Worm (Caenorhabditis elegans) whole organism, midembryonic: ENCODE measurements around the gene F20B6.5.

Source experiments
- T22C8.4 ChIP-seq: fragments of 200-800 bp; sonication (Bioruptor generic); IDR thresholded peaks from 2 replicates; pipeline ENCODE4 v1.3.6; 2022; ENCODE audit warnings: missing genetic modification characterization, missing compliant biosample characterization
- cog-1 ChIP-seq: sonication (generic microtip); optimal IDR thresholded peaks from 2 replicates; lab custom pipeline; 2016; ENCODE audit warnings: missing genetic modification characterization, missing compliant biosample characterization
- flt-1 ChIP-seq: fragments of 200-800 bp; sonication (Bioruptor generic); IDR thresholded peaks from 2 replicates; pipeline ENCODE4 v1.3.6; 2022; ENCODE audit warnings: missing genetic modification characterization, missing compliant biosample characterization
- klf-2 ChIP-seq: fragments of 200-800 bp; sonication (Bioruptor generic); conservative IDR thresholded peaks from 2 replicates; pipeline ENCODE4 v1.3.6; 2022; ENCODE audit warnings: missing genetic modification reagents, missing genetic modification characterization, missing compliant biosample characterization
- med-1 ChIP-seq: sonication (generic microtip); optimal IDR thresholded peaks from 2 replicates; lab custom pipeline; 2017; ENCODE audit warnings: missing genetic modification characterization, mild to moderate bottlenecking, missing compliant biosample characterization, antibody characterized with exemption, missing genetic modification reagents; ENCODE audit not compliant: insufficient read depth
- ref-1 ChIP-seq: fragments of 200-800 bp; sonication (Bioruptor generic); conservative IDR thresholded peaks from 2 replicates; pipeline ENCODE4 v1.3.6; 2022; ENCODE audit warnings: missing genetic modification reagents, missing genetic modification characterization, missing compliant biosample characterization
- tab-1 ChIP-seq: fragments of 200-800 bp; sonication (Bioruptor generic); IDR thresholded peaks from 2 replicates; pipeline ENCODE4 v1.3.6; 2022; ENCODE audit warnings: missing genetic modification characterization, missing compliant biosample characterization
- ztf-23 ChIP-seq: fragments of 200-800 bp; sonication (Bioruptor generic); IDR thresholded peaks from 2 replicates; pipeline ENCODE4 v1.3.6; 2022; ENCODE audit warnings: missing genetic modification reagents, missing genetic modification characterization, missing compliant biosample characterization
- ztf-29 ChIP-seq: fragments of 200-800 bp; sonication (Bioruptor generic); IDR thresholded peaks from 2 replicates; pipeline ENCODE4 v1.3.6; 2022; ENCODE audit warnings: missing genetic modification reagents, missing genetic modification characterization, missing compliant biosample characterization

DNA sequence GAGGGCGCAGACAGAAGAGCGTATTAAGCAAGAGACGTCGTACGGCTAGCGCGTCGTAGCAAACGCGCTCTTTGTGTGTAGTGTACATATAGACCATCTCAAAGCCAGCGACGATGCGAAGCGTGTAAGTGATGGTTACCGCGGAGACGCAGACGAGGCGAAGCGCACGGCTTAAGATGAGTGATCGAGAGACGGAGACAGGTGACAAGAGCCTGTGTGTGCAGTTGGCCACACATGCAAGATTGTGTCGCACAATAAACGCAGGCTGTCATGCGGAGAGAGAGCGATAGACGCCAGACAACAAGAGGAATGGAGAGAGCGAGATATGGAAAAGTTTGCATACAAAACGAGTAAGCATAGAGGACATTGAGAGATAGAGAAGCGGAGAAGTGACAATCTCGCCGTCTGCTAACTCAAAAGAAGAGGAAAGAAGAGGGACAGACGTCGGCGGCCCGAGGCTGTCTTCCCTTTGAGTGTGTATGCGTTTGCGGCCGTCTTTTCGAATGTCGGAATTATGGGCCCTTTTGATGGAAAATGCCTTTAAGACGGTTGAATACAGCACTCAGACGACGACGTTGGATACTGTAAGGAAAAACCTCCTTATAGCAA is 23.2 kb upstream of the F20B6.5 start:
- TF ChIP-seq med-1 (no peak), tab-1 (no peak), ztf-29 (peak; percentile 96), flt-1 (no peak), T22C8.4 (no peak), klf-2 (GFP tag; lab: Robert Waterston, UW) (no peak), ref-1 (GFP tag; lab: Robert Waterston, UW) (no peak), cog-1 (tag; lab: Kevin White, UChicago) (peak; percentile 36), ztf-23 (0 out of 2 replicates have a peak, but pooled peaks have one; percentile 45)
